Worm (Caenorhabditis elegans): Measurements from ENCODE around the gene C49H3.12.
A peak's percentile ranks its signal among the peaks of the same experiment; 100 is the strongest.

Gene C49H3.12

DNA sequence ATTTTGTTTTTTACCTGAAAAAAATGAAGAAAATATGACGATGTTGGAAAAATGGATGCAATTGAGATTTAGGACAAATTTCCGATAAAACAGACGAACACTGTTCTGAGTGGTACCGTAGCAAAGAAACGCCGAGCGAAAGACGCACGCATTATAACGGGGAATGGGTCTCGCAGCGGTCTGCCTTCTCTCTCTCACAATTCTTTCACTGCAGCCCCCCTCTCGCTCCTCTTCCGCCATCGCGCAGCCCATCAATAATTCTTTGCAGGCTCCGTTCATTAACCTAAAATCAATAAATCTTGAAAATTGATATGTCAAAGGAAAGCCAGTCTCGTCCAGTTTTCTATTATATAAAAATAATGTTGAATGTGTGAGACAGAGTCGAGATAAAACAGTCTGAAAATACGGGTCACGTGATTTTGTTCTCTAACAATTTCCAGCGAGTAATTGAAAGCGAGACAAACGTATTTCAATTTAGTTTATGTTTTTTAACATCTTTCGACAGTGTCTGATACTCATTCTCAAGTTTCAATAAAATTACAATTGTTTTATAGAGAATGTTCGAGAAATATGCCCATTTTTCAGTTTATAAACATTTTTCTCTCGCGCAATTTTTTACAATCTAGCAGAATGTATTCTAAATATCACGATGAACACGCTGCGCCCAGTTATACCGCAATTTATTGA, 17.5 kb downstream of the C49H3.12 start:
- TF ChIP-seq klf-2 (GFP tag; conservative IDR thresholded peaks at IDR 0.05), result no peak
- peak; percentile 47; the same call in 1 of the 2 replicates for TF ChIP-seq flt-1 (GFP tag; IDR thresholded peaks at IDR 0.05)
- TF ChIP-seq med-1 (GFP tag; optimal IDR thresholded peaks at IDR 0.05; ENCODE audit: insufficient read depth), result no peak

DNA sequence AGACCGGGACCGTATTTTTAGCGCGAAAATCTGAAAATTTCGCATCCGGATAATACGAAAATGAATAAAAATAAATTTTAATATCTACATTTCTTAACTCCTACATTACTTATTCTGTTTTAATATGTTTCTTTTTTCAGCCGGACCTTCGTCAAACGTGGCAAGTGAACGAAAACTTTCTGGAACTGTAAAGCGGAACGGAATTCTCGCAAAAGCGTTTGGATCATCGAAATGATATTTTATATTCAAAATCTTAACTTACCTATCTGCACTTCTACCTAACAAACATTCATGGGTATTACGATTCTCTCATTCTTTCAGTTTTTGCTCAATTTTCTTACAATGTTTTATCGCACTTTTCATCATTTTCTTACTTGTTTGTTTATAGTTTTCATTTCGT, 20.5 kb downstream of the C49H3.12 start:
- TF ChIP-seq ztf-23 (GFP tag; IDR thresholded peaks at IDR 0.05), result no peak
- TF ChIP-seq ref-1 (GFP tag; conservative IDR thresholded peaks at IDR 0.05), result no peak
- no peak for TF ChIP-seq ztf-29 (GFP tag; IDR thresholded peaks at IDR 0.05)
- TF ChIP-seq T22C8.4 (GFP tag; IDR thresholded peaks at IDR 0.05), result no peak
- no peak for TF ChIP-seq med-1 (GFP tag; optimal IDR thresholded peaks at IDR 0.05; ENCODE audit: insufficient read depth)
- TF ChIP-seq cog-1 (tag; optimal IDR thresholded peaks at IDR 0.05), result no peak
- TF ChIP-seq flt-1 (GFP tag; IDR thresholded peaks at IDR 0.05), result no peak

DNA sequence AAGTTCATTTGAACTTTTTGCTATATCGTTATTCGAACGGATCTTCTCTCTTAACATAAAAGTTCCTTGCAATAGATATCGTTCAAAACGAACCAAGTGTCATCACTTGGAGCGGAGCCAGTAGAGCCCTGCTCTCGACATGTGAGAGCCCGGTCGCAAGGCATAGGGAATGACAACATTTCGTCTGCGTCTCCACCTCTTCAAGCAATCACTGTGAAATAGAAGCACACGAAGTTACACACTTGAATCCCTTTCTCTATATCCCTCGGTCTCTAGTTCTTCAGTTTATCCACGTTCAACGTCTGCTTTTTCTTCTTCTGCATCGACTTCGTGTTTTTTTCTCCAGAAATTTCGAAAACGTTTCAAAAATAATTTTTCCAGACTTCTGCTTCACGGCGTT, 23.8 kb downstream of the C49H3.12 start, which contains the start of gene C49H3.6:
C49H3.6 (plus strand) TSS at position 380 of the 400 bp plus-strand sequence.
- TF ChIP-seq cog-1 (tag; optimal IDR thresholded peaks at IDR 0.05) (peak; percentile 29), T22C8.4 (GFP tag; IDR thresholded peaks at IDR 0.05) (no peak)

DNA sequence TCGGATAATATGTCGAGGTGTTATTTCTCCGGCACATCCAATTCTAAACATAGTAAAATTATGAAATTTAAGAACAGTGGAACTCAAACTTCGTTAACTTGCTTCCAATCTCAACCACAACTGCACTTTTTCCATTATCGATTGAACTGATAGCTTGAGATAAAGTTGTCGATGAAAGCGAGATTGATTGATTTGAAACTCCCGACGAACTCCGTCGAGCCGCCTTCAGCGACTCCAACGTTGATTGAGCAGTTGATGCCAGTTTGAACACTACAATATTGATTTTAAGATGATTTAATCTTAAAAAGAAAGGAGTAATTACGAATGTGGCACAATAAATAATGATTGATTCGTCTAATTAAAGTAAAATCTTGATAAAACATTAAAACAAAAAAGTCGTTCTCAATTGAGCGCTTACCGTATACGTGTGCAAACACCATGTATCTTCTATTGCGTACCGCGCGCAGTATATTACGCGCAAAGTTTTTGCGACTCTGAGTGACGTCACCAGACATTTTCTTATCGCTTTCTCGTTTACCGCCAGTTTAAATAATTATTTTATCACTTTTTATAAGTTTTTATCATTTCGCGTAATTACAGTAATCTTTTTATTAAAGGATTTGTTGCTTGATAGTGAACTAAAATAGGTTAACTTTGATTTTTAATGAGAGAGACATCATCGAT, 24.8 kb downstream of the C49H3.12 start, which contains the start of gene arp-11:
arp-11 (minus strand) TSS at position 51 of the 684 bp plus-strand sequence.
- TF ChIP-seq cog-1 (tag; optimal IDR thresholded peaks at IDR 0.05) (peak; percentile 13), ref-1 (GFP tag; conservative IDR thresholded peaks at IDR 0.05) (no peak)

DNA sequence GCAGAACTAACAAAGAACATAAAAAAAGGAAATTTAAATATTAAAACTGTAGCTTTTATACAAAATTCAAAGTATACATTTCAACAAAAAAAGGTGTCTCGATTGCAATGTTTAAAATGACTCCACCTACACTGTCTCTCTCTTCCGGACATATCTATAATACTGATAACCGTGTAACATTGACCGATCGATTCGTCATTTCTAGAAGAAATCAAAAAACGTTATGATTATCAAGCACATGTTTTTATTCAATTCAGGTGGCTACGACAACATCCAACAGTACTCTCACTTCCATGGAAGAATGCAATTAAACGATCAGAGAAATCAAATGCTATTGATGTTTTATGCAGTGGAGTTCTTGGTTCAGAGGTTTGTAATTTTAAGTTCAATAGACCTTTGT, 28.6 kb downstream of the C49H3.12 start:
- no peak for TF ChIP-seq ref-1 (GFP tag; conservative IDR thresholded peaks at IDR 0.05)

DNA sequence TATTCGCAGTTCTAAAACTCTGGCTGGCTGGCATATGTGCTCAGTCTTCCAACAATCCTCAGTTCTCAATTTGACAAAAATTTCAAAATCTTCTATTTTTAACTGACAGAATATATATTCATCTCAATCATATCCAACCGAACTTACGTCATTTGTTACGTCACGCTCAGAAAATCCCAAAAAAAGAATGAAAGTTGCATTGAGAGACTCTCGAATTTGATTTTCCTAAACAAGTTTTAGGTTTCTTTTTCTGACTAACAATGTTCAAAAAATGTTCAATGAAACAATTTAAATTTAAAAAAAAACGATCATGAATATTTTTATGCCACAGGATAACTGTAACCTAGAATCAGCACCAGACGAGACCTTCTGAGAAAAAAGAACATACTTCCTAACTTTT, 29.2 kb downstream of the C49H3.12 start:
- TF ChIP-seq ref-1 (GFP tag; conservative IDR thresholded peaks at IDR 0.05) (no peak), cog-1 (tag; optimal IDR thresholded peaks at IDR 0.05) (no peak), ztf-23 (GFP tag; IDR thresholded peaks at IDR 0.05) (no peak), med-1 (GFP tag; optimal IDR thresholded peaks at IDR 0.05; ENCODE audit: insufficient read depth) (no peak), flt-1 (GFP tag; IDR thresholded peaks at IDR 0.05) (no peak)

DNA sequence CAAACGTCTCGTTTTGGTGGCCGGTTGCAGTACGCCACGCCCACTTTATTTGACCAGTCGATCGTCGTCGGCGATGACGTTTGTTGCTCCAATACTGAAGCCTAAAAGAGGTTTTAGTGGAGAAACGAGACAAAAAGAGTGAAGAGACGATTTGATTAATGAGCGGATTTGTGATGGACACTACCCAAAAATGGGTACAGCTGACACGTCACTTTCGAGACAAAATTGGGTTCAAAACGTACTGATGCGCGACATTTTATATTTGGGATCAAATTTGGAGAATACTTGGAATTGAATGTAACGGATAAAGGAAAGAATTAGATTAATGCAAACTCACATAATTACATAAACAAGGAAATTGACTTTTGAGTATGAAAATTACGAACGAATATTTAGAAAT, 29.7 kb downstream of the C49H3.12 start, which contains the start of gene ilys-4:
ilys-4 (minus strand) TSS at position 101 of the 400 bp plus-strand sequence.
- TF ChIP-seq cog-1 (tag; optimal IDR thresholded peaks at IDR 0.05) (no peak), med-1 (GFP tag; optimal IDR thresholded peaks at IDR 0.05; ENCODE audit: insufficient read depth) (no peak), ztf-29 (GFP tag; IDR thresholded peaks at IDR 0.05) (no peak), klf-2 (GFP tag; conservative IDR thresholded peaks at IDR 0.05) (no peak), flt-1 (GFP tag; IDR thresholded peaks at IDR 0.05) (no peak), ref-1 (GFP tag; conservative IDR thresholded peaks at IDR 0.05) (no peak), tab-1 (GFP tag; IDR thresholded peaks at IDR 0.05) (no peak), ztf-23 (GFP tag; IDR thresholded peaks at IDR 0.05) (no peak), T22C8.4 (GFP tag; IDR thresholded peaks at IDR 0.05) (no peak)

DNA sequence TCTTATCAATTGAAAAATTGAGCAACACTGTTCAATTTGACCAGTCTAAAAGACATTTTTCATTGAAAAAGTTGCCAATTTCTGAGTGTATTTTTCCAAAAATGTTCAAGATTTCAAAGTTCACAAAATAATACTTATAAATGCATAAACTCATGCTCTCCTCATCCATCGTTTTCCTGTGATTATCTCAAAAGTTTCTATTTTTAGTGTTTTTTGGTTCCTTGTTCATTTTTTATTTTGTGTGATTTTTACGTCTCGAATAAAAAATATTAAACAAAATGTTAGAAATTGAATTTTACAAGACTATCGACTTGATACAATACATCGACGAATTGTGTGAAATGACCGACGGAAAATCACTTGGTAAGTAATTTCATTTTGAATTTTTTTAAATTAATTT, 45.4 kb downstream of the C49H3.12 start, which contains the start of gene atic-1:
atic-1 (plus strand) TSS at position 301 of the 400 bp plus-strand sequence.
- TF ChIP-seq med-1 (GFP tag; optimal IDR thresholded peaks at IDR 0.05; ENCODE audit: insufficient read depth) (no peak), cog-1 (tag; optimal IDR thresholded peaks at IDR 0.05) (no peak), ztf-29 (GFP tag; IDR thresholded peaks at IDR 0.05) (no peak), T22C8.4 (GFP tag; IDR thresholded peaks at IDR 0.05) (no peak), ref-1 (GFP tag; conservative IDR thresholded peaks at IDR 0.05) (no peak), tab-1 (GFP tag; IDR thresholded peaks at IDR 0.05) (no peak), ztf-23 (GFP tag; IDR thresholded peaks at IDR 0.05) (no peak), flt-1 (GFP tag; IDR thresholded peaks at IDR 0.05) (no peak), klf-2 (GFP tag; conservative IDR thresholded peaks at IDR 0.05) (no peak)

DNA sequence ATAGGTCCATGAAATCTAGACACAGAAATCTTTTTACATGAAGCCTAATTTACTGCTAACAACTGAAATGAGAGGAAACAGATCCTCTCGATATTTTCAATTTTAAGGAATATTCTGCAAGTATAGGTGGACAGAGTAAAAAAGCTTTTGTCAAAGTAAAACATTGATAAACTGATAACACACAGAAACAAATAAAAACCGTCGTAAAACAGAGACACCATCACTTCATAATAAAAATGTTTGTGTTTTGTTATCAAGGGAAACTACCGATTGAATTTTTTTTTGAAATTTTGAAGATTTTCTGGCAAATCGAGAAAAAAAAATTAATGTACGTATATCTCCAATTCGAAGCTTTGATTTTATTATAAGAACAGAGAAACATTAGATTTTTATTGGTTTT, 46.0 kb downstream of the C49H3.12 start:
- TF ChIP-seq T22C8.4 (GFP tag; IDR thresholded peaks at IDR 0.05), result no peak

DNA sequence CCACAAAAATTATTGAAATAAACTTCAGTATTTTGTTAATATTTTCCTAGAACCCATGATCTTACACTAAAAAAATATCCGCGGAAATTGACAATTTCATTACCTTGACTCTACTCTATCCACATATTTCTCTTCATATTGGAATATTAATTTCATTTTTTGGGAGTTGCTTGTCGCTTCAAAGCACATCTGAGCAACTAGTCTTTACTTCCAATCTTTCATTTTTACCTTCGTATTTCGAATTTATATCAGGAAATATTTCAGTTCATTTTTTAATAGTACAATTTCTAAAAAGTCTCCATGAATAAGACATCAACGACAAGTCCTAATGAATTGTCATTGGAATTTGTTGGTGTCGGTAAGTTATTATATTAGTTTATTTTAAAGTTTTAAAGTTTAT, 48.1 kb downstream of the C49H3.12 start, which contains the start of gene srt-73:
srt-73 (plus strand) TSS at position 301 of the 400 bp plus-strand sequence.
- TF ChIP-seq cog-1 (tag; optimal IDR thresholded peaks at IDR 0.05) (no peak), med-1 (GFP tag; optimal IDR thresholded peaks at IDR 0.05; ENCODE audit: insufficient read depth) (no peak), ztf-29 (GFP tag; IDR thresholded peaks at IDR 0.05) (no peak), klf-2 (GFP tag; conservative IDR thresholded peaks at IDR 0.05) (no peak)

DNA sequence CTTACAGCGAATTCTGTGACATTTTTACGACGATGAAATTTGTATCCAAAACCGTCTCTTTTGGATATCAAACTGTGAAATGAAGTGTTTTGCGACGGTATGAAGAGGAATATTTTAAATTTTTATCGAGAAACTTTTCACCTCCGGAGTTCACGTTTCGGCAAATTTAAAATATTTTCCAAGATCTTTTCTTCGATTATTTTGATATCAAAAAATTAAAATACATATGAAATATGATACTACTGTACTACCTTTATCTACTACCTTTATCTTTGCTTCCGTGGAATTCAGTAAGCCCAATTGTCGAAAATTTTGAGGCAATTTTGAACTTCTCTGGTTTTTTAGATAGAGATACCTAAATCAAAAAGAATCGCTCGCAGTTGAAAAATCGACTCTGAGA, 49.3 kb downstream of the C49H3.12 start, which contains the start of gene kin-26:
kin-26 (minus strand) TSS at position 101 of the 400 bp plus-strand sequence.
- TF ChIP-seq tab-1 (GFP tag; IDR thresholded peaks at IDR 0.05) (no peak), med-1 (GFP tag; optimal IDR thresholded peaks at IDR 0.05; ENCODE audit: insufficient read depth) (no peak), ztf-29 (GFP tag; IDR thresholded peaks at IDR 0.05) (no peak), klf-2 (GFP tag; conservative IDR thresholded peaks at IDR 0.05) (no peak), T22C8.4 (GFP tag; IDR thresholded peaks at IDR 0.05) (no peak), ztf-23 (GFP tag; IDR thresholded peaks at IDR 0.05) (no peak)
